Worm (Caenorhabditis elegans) whole organism, early embryonic: ENCODE results near the gene W07A12.8.

Experiments used
- B0310.2 ChIP-seq: sonication (generic microtip); optimal IDR thresholded peaks from 2 replicates; lab custom pipeline; 2016; ENCODE audit warnings: mild to moderate bottlenecking, missing genetic modification characterization, missing compliant biosample characterization
- aly-1 ChIP-seq: sonication (generic microtip); optimal IDR thresholded peaks from 2 replicates; lab custom pipeline; 2016; ENCODE audit warnings: missing genetic modification characterization, missing compliant biosample characterization
- ama-1 ChIP-seq: fragments of 150-350 bp; optimal IDR thresholded peaks from 2 replicates; lab custom pipeline; 2014
- ceh-13 ChIP-seq: fragments of 200-800 bp; sonication (Bioruptor generic); optimal IDR thresholded peaks from 2 replicates; lab custom pipeline; 2018; ENCODE audit warnings: mild to moderate bottlenecking, missing genetic modification characterization, missing compliant biosample characterization
- ceh-36 ChIP-seq: sonication (generic microtip); optimal IDR thresholded peaks from 2 replicates; lab custom pipeline; 2016; ENCODE audit warnings: missing genetic modification characterization, inconsistent platforms, missing compliant biosample characterization
- ets-7 ChIP-seq: sonication (generic microtip); optimal IDR thresholded peaks from 2 replicates; lab custom pipeline; 2016; ENCODE audit warnings: missing genotype, missing genetic modification characterization, missing compliant biosample characterization
- flt-1 ChIP-seq: fragments of 200-800 bp; sonication (Bioruptor generic); IDR thresholded peaks from 2 replicates; pipeline ENCODE4 v1.3.6; 2022; ENCODE audit warnings: missing genetic modification characterization, missing compliant biosample characterization
- hmbx-1 ChIP-seq: sonication (generic microtip); optimal IDR thresholded peaks from 2 replicates; lab custom pipeline; 2016; ENCODE audit warnings: mild to moderate bottlenecking, missing genetic modification characterization, missing compliant biosample characterization
- hmg-4 ChIP-seq: fragments of 200-800 bp; sonication (Bioruptor generic); optimal IDR thresholded peaks from 2 replicates; lab custom pipeline; 2018; ENCODE audit warnings: mild to moderate bottlenecking, missing genetic modification characterization, missing compliant biosample characterization
- hnd-1 ChIP-seq: sonication (generic microtip); optimal IDR thresholded peaks from 2 replicates; lab custom pipeline; 2016; ENCODE audit warnings: missing genetic modification characterization, missing compliant biosample characterization
- sea-1 ChIP-seq: fragments of 200-800 bp; sonication (Bioruptor generic); conservative IDR thresholded peaks from 2 replicates; pipeline ENCODE4 v1.3.6; 2022; ENCODE audit warnings: missing genetic modification characterization, missing compliant biosample characterization
- tbx-11 ChIP-seq: fragments of 200-800 bp; sonication (Bioruptor generic); IDR thresholded peaks from 2 replicates; pipeline ENCODE4 v1.3.6; 2022; ENCODE audit warnings: missing genetic modification characterization, missing compliant biosample characterization
- tbx-37 ChIP-seq: fragments of 200-800 bp; sonication (Bioruptor generic); conservative IDR thresholded peaks from 2 replicates; pipeline ENCODE4 v1.3.6; 2022; ENCODE audit warnings: missing genetic modification reagents, missing genetic modification characterization, missing compliant biosample characterization

DNA sequence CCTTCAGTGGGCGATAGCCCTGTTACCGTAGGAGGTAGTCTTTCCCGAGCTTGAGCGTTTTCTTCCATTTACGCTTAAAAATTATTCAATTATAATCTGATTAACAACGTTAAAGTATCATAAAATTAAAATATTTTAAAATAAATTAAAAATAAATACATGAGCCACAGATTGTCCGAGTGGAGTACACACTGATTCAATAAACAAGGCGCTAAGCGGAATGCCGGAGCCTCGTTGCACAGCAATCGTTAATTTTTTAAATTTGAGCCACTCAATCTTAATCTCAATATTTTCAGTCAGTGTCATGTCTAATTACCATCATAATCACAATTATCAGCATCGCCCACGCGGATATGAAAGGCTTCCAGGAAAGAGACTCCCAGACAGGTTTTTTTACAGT is 11.5 kb upstream of the W07A12.8 start, which contains the start of the genes sec-5 and pir-1:
- TF ChIP-seq flt-1 (no peak), hmg-4 (GFP tag; lab: Kevin White, UChicago) (no peak), ets-7 (no peak), ama-1 (lab: Kevin White, UChicago) (no peak), tbx-11 (no peak), aly-1 (tag; lab: Kevin White, UChicago) (no peak), ceh-13 (GFP tag; lab: Kevin White, UChicago) (no peak), sea-1 (no peak), B0310.2 (tag; lab: Kevin White, UChicago) (no peak), hnd-1 (tag; lab: Kevin White, UChicago) (no peak), tbx-37 (GFP tag; lab: Robert Waterston, UW) (no peak), ceh-36 (no peak), hmbx-1 (tag; lab: Kevin White, UChicago) (no peak)
